Worm (Caenorhabditis elegans) whole organism, young adult: ENCODE data around the gene ZK1098.3.

Experiments used
- B0019.2 ChIP-seq: fragments of 200-800 bp; sonication (Bioruptor generic); conservative IDR thresholded peaks from 2 replicates; pipeline ENCODE4 v1.3.6; 2022; ENCODE audit warnings: missing genetic modification reagents, missing genetic modification characterization, missing compliant biosample characterization
- B0261.1 ChIP-seq: sonication (generic microtip); optimal IDR thresholded peaks from 2 replicates; lab custom pipeline; 2016; ENCODE audit warnings: mild to moderate bottlenecking, missing genetic modification characterization, moderate library complexity, missing compliant biosample characterization
- D2030.7 ChIP-seq: fragments of 200-800 bp; sonication (Bioruptor generic); IDR thresholded peaks from 2 replicates; pipeline ENCODE4 v1.3.6; 2022; ENCODE audit warnings: missing genetic modification reagents, missing genetic modification characterization, missing compliant biosample characterization
- F10E7.11 ChIP-seq: sonication (generic microtip); optimal IDR thresholded peaks from 2 replicates; lab custom pipeline; 2017; ENCODE audit warnings: mild to moderate bottlenecking, missing genetic modification characterization, moderate library complexity, missing compliant biosample characterization
- F39B2.1 ChIP-seq: fragments of 200-800 bp; sonication (Bioruptor generic); IDR thresholded peaks from 2 replicates; pipeline ENCODE4 v1.3.6; 2022; ENCODE audit warnings: missing genetic modification reagents, missing genetic modification characterization, missing compliant biosample characterization
- F49E8.2 ChIP-seq: sonication (generic microtip); optimal IDR thresholded peaks from 3 replicates; lab custom pipeline; 2017; ENCODE audit warnings: missing genetic modification characterization, mild to moderate bottlenecking, missing compliant biosample characterization, antibody characterized with exemption, moderate library complexity; ENCODE audit not compliant: insufficient read depth
- Y67H2A.10 ChIP-seq: fragments of 200-800 bp; sonication (Bioruptor generic); conservative IDR thresholded peaks from 2 replicates; pipeline ENCODE4 v1.3.6; 2022; ENCODE audit warnings: missing genetic modification reagents, missing genetic modification characterization, missing compliant biosample characterization
- atf-7 ChIP-seq: sonication (generic microtip); optimal IDR thresholded peaks from 2 replicates; lab custom pipeline; 2017; ENCODE audit warnings: mild to moderate bottlenecking, missing genetic modification characterization, missing compliant biosample characterization
- attf-5 ChIP-seq: fragments of 200-800 bp; sonication (Bioruptor generic); optimal IDR thresholded peaks from 2 replicates; lab custom pipeline; 2018; ENCODE audit warnings: mild to moderate bottlenecking, missing genetic modification characterization, missing compliant biosample characterization
- bed-1 ChIP-seq: fragments of 200-800 bp; sonication (Bioruptor generic); IDR thresholded peaks from 2 replicates; pipeline ENCODE4 v1.3.6; 2022; ENCODE audit warnings: missing genetic modification reagents, missing genetic modification characterization, missing compliant biosample characterization
- bed-2 ChIP-seq: fragments of 200-800 bp; sonication (Bioruptor generic); IDR thresholded peaks from 2 replicates; pipeline ENCODE4 v1.3.6; 2022; ENCODE audit warnings: missing genetic modification reagents, missing genetic modification characterization, missing compliant biosample characterization
- cebp-1 ChIP-seq, 2 experiments: fragments of 200-800 bp in 1 of 2; sonication (Bioruptor generic) in 1 of 2; sonication (generic microtip) in 1 of 2; IDR thresholded peaks in 1 of 2; optimal IDR thresholded peaks in 1 of 2; 2 replicates each; pipeline versions ENCODE4 v1.3.6 to Lab custom; 2017 to 2022; ENCODE audit warnings: missing compliant biosample characterization in 2 of 2, missing genetic modification characterization in 2 of 2, mild to moderate bottlenecking in 1 of 2, missing genetic modification reagents in 1 of 2, moderate library complexity in 1 of 2
- cebp-2 ChIP-seq: fragments of 200-800 bp; sonication (Bioruptor generic); IDR thresholded peaks from 2 replicates; pipeline ENCODE4 v1.3.6; 2022; ENCODE audit warnings: missing genetic modification characterization, missing compliant biosample characterization
- ceh-40 ChIP-seq: fragments of 200-800 bp; sonication (Bioruptor generic); IDR thresholded peaks from 2 replicates; pipeline ENCODE4 v1.3.6; 2022; ENCODE audit warnings: missing genetic modification characterization, missing compliant biosample characterization
- dox-1 ChIP-seq: fragments of 200-800 bp; sonication (Bioruptor generic); IDR thresholded peaks from 2 replicates; pipeline ENCODE4 v1.3.6; 2022; ENCODE audit warnings: missing genetic modification reagents, missing genetic modification characterization, missing compliant biosample characterization
- dpl-1 ChIP-seq: fragments of 150-350 bp; optimal IDR thresholded peaks from 2 replicates; lab custom pipeline; 2014; ENCODE audit warnings: missing biosample characterization, missing genetic modification reagents, missing genetic modification characterization
- efl-1 ChIP-seq: fragments of 150-350 bp; optimal IDR thresholded peaks from 2 replicates; lab custom pipeline; 2014; ENCODE audit warnings: missing biosample characterization, missing genetic modification reagents, missing genetic modification characterization
- egrh-3 ChIP-seq: fragments of 200-800 bp; sonication (Bioruptor generic); IDR thresholded peaks from 2 replicates; pipeline ENCODE4 v1.3.6; 2022; ENCODE audit warnings: missing genetic modification reagents, missing genetic modification characterization, missing compliant biosample characterization
- hmg-1.2 ChIP-seq: fragments of 200-800 bp; sonication (Bioruptor generic); IDR thresholded peaks from 2 replicates; pipeline ENCODE4 v1.3.6; 2022; ENCODE audit warnings: missing genetic modification reagents, missing genetic modification characterization, missing compliant biosample characterization
- hrde-1 ChIP-seq: sonication (generic microtip); optimal IDR thresholded peaks from 2 replicates; lab custom pipeline; 2016; ENCODE audit warnings: missing genetic modification characterization, mild to moderate bottlenecking, missing compliant biosample characterization, moderate library complexity, missing genotype, missing genetic modification reagents, borderline replicate concordance
- hsf-1 ChIP-seq: fragments of 200-800 bp; sonication (Bioruptor generic); IDR thresholded peaks from 2 replicates; pipeline ENCODE4 v1.3.6; 2022; ENCODE audit warnings: missing genetic modification reagents, missing genetic modification characterization, missing compliant biosample characterization
- madf-6 ChIP-seq: fragments of 200-800 bp; sonication (Bioruptor generic); IDR thresholded peaks from 2 replicates; pipeline ENCODE4 v1.3.6; 2022; ENCODE audit warnings: missing genetic modification reagents, missing genetic modification characterization, missing compliant biosample characterization
- madf-8 ChIP-seq: fragments of 200-800 bp; sonication (Bioruptor generic); conservative IDR thresholded peaks from 2 replicates; pipeline ENCODE4 v1.3.6; 2022; ENCODE audit warnings: missing genetic modification reagents, missing genetic modification characterization, missing compliant biosample characterization
- mel-28 ChIP-seq: sonication (generic microtip); optimal IDR thresholded peaks from 2 replicates; lab custom pipeline; 2016; ENCODE audit warnings: borderline replicate concordance, mild to moderate bottlenecking, missing genetic modification characterization, missing compliant biosample characterization
- mxl-1 ChIP-seq: sonication (generic microtip); optimal IDR thresholded peaks from 2 replicates; lab custom pipeline; 2016; ENCODE audit warnings: missing genetic modification characterization, missing compliant biosample characterization
- nfya-1 ChIP-seq: sonication (generic microtip); optimal IDR thresholded peaks from 2 replicates; lab custom pipeline; 2017; ENCODE audit warnings: antibody characterized with exemption, missing compliant biosample characterization, missing genetic modification characterization, borderline replicate concordance; ENCODE audit not compliant: insufficient read depth
- nhr-179 ChIP-seq: sonication (generic microtip); optimal IDR thresholded peaks from 2 replicates; lab custom pipeline; 2016; ENCODE audit warnings: mild to moderate bottlenecking, missing genetic modification characterization, missing compliant biosample characterization
- nhr-90 ChIP-seq: sonication (generic microtip); optimal IDR thresholded peaks from 2 replicates; lab custom pipeline; 2016; ENCODE audit warnings: missing genotype, mild to moderate bottlenecking, missing genetic modification characterization, missing compliant biosample characterization
- rec-8 ChIP-seq, 2 experiments: sonication (generic microtip); optimal IDR thresholded peaks; 2 replicates each; lab custom pipeline; 2016; ENCODE audit warnings: mild to moderate bottlenecking in 2 of 2, missing genetic modification characterization in 2 of 2, missing genetic modification reagents in 2 of 2, missing genotype in 2 of 2, missing biosample characterization in 1 of 2, missing compliant biosample characterization in 1 of 2, moderate library complexity in 1 of 2
- rpc-1 ChIP-seq, 2 experiments: fragments of 150-350 bp in 1 of 2; sonication (generic microtip) in 1 of 2; optimal IDR thresholded peaks; 2 replicates each; lab custom pipeline; 2014 to 2018; ENCODE audit warnings: missing biosample characterization in 1 of 2, missing genetic modification characterization in 1 of 2, missing genetic modification reagents in 1 of 2, missing genotype in 1 of 2
- snpc-1.1 ChIP-seq: sonication (generic microtip); optimal IDR thresholded peaks from 2 replicates; lab custom pipeline; 2017; ENCODE audit warnings: missing genetic modification characterization, mild to moderate bottlenecking, missing compliant biosample characterization, antibody characterized with exemption, moderate library complexity, missing genotype, missing genetic modification reagents; ENCODE audit not compliant: insufficient read depth
- snpc-3.4 ChIP-seq: sonication (generic microtip); optimal IDR thresholded peaks from 2 replicates; lab custom pipeline; 2017; ENCODE audit warnings: missing genetic modification characterization, mild to moderate bottlenecking, missing compliant biosample characterization, antibody characterized with exemption, moderate library complexity, missing genotype, missing genetic modification reagents
- tlf-1 ChIP-seq: fragments of 200-800 bp; sonication (Bioruptor generic); optimal IDR thresholded peaks from 2 replicates; lab custom pipeline; 2018; ENCODE audit warnings: mild to moderate bottlenecking, missing genetic modification characterization, missing compliant biosample characterization
- unc-130 ChIP-seq: sonication (generic microtip); optimal IDR thresholded peaks from 2 replicates; lab custom pipeline; 2016; ENCODE audit warnings: missing genetic modification reagents, missing genetic modification characterization, missing compliant biosample characterization
- zfh-2 ChIP-seq: fragments of 200-800 bp; sonication (Bioruptor generic); conservative IDR thresholded peaks from 2 replicates; pipeline ENCODE4 v1.3.6; 2022; ENCODE audit warnings: missing genetic modification reagents, missing genetic modification characterization, missing compliant biosample characterization
- ztf-22 ChIP-seq: fragments of 200-800 bp; sonication (Bioruptor generic); optimal IDR thresholded peaks from 2 replicates; lab custom pipeline; 2018; ENCODE audit warnings: mild to moderate bottlenecking, missing genetic modification characterization, moderate library complexity, missing compliant biosample characterization
- ztf-28 ChIP-seq: fragments of 200-800 bp; sonication (Bioruptor generic); IDR thresholded peaks from 2 replicates; pipeline ENCODE4 v1.3.6; 2022; ENCODE audit warnings: missing genetic modification reagents, missing genetic modification characterization, missing compliant biosample characterization
- ztf-3 ChIP-seq: fragments of 200-800 bp; sonication (Bioruptor generic); optimal IDR thresholded peaks from 2 replicates; lab custom pipeline; 2018; ENCODE audit warnings: mild to moderate bottlenecking, missing genetic modification characterization, missing compliant biosample characterization

ZK1098.3 gene

ce11 chrIII:9565973-9566372 is 27.5 kb upstream of the ZK1098.3 start, which contains the start of gene C48B4.11 (continued):
- no peak for TF ChIP-seq hsf-1 (GFP tag; lab: Robert Waterston, UW)
- no peak for TF ChIP-seq hrde-1 (tag; lab: Kevin White, UChicago)
- TF ChIP-seq Y67H2A.10 (GFP tag; lab: Robert Waterston, UW): no peak
- TF ChIP-seq madf-6 (GFP tag; lab: Robert Waterston, UW): peak; percentile 82
- peak; percentile 12 for TF ChIP-seq efl-1 (GFP tag; lab: Kevin White, UChicago)
- TF ChIP-seq B0019.2 (GFP tag; lab: Robert Waterston, UW): no peak
- TF ChIP-seq mel-28 (tag; lab: Kevin White, UChicago): no peak
- no peak for TF ChIP-seq nhr-90
- TF ChIP-seq madf-8 (GFP tag; lab: Robert Waterston, UW): peak; percentile 61
- TF ChIP-seq mxl-1 (tag; lab: Kevin White, UChicago): no peak
- TF ChIP-seq nhr-179 (tag; lab: Kevin White, UChicago): no peak
- no peak for TF ChIP-seq D2030.7 (GFP tag; lab: Robert Waterston, UW)
- no peak for TF ChIP-seq rpc-1 (optimal IDR thresholded peaks at IDR 0.05; lab: Kevin White, UChicago)
- no peak for TF ChIP-seq rpc-1 (tag; optimal IDR thresholded peaks at IDR 0.05; lab: Kevin White, UChicago)
- no peak for TF ChIP-seq bed-1 (GFP tag; lab: Robert Waterston, UW)
- no peak for TF ChIP-seq zfh-2 (GFP tag; lab: Robert Waterston, UW)
- no peak for TF ChIP-seq egrh-3 (GFP tag; lab: Robert Waterston, UW)
- TF ChIP-seq rec-8 (tag; optimal IDR thresholded peaks at IDR 0.05; lab: Kevin White, UChicago): no peak
- 0 out of 2 replicates have a peak, but pooled peaks have one; percentile 20 for TF ChIP-seq dox-1 (GFP tag; lab: Robert Waterston, UW)
- TF ChIP-seq snpc-1.1 (tag; lab: Kevin White, UChicago): no peak
- peak; percentile 25 for TF ChIP-seq F49E8.2 (tag; lab: Kevin White, UChicago)
- TF ChIP-seq ztf-22 (GFP tag; lab: Kevin White, UChicago): no peak
- no peak for TF ChIP-seq hmg-1.2 (GFP tag; lab: Robert Waterston, UW)
- no peak for TF ChIP-seq unc-130 (GFP tag; lab: Kevin White, UChicago)
- no peak for TF ChIP-seq ztf-28 (GFP tag; lab: Robert Waterston, UW)

- no peak for TF ChIP-seq bed-1 (GFP tag; lab: Robert Waterston, UW)
- TF ChIP-seq madf-6 (GFP tag; lab: Robert Waterston, UW): 0 out of 2 replicates have a peak, but pooled peaks have one; percentile 12
These were observed 25.9 kb upstream of the ZK1098.3 start, which contains the start of gene C48B4.10 for ce11 chrIII:9564410-9564809. Gene C48B4.10, minus strand, starts transcription at chrIII:9564510.

- no peak for TF ChIP-seq atf-7 (tag; lab: Kevin White, UChicago)
These were observed 24.7 kb upstream of the ZK1098.3 start, which contains the start of gene C48B4.9 for ce11 chrIII:9563235-9563634. Gene C48B4.9, minus strand, starts transcription at chrIII:9563335.

ce11 chrIII:9561158-9561557 is 22.7 kb upstream of the ZK1098.3 start, which contains the start of gene C48B4.8:
Gene C48B4.8, minus strand, starts transcription at chrIII:9561258.
- no peak for TF ChIP-seq ztf-3 (GFP tag; lab: Kevin White, UChicago)
- TF ChIP-seq F39B2.1 (GFP tag; lab: Robert Waterston, UW): no peak
- no peak for TF ChIP-seq bed-2 (GFP tag; lab: Robert Waterston, UW)
- TF ChIP-seq dox-1 (GFP tag; lab: Robert Waterston, UW): no peak
- TF ChIP-seq nfya-1 (tag; lab: Kevin White, UChicago): no peak
- no peak for TF ChIP-seq hsf-1 (GFP tag; lab: Robert Waterston, UW)
- TF ChIP-seq snpc-3.4: no peak
- TF ChIP-seq D2030.7 (GFP tag; lab: Robert Waterston, UW): no peak
- TF ChIP-seq dpl-1 (GFP tag; lab: Kevin White, UChicago): no peak
- TF ChIP-seq B0261.1 (tag; lab: Kevin White, UChicago): no peak
- TF ChIP-seq egrh-3 (GFP tag; lab: Robert Waterston, UW): no peak
- TF ChIP-seq attf-5 (GFP tag; lab: Kevin White, UChicago): no peak
- no peak for TF ChIP-seq F10E7.11
- no peak for TF ChIP-seq B0019.2 (GFP tag; lab: Robert Waterston, UW)
- no peak for TF ChIP-seq ceh-40 (GFP tag; lab: Robert Waterston, UW)
- TF ChIP-seq hrde-1 (tag; lab: Kevin White, UChicago): no peak
- no peak for TF ChIP-seq cebp-2
- no peak for TF ChIP-seq tlf-1 (GFP tag; lab: Kevin White, UChicago)
- TF ChIP-seq cebp-1 (GFP tag; IDR thresholded peaks at IDR 0.05; lab: Robert Waterston, UW): no peak
- TF ChIP-seq cebp-1 (tag; optimal IDR thresholded peaks at IDR 0.05; lab: Kevin White, UChicago): no peak
